Worm (Caenorhabditis elegans): ENCODE data around the gene dpy-27.
"Not testable (repeated sequence)": the region's sequence is repeated elsewhere in the genome, so short reads cannot be mapped to it uniquely, and the experiment has no call there.

dpy-27 gene

DNA sequence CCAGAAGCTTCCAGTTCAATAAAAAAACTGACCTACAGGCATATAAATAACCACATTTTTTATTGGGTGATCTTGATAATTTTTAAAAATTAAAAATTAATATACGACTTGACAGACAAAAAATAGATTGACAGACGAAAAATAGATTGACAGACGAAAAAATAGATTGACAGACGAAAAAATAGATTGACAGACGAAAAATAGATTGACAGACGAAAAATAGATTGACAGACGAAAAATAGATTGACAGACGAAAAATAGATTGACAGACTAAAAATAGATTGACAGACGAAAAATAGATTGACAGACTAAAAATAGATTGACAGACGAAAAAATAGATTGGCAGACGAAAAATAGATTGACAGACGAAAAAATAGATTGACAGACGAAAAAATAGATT, 49.1 kb downstream of the dpy-27 start:
- TF ChIP-seq ceh-45 (GFP tag; IDR thresholded peaks at IDR 0.05) (peak; percentile 66), unc-3 (GFP tag; conservative IDR thresholded peaks at IDR 0.05) (peak; percentile 87), sox-2 (GFP tag; IDR thresholded peaks at IDR 0.05) (peak; percentile 28; the same call in 1 of the 2 replicates)
- TF ChIP-seq unc-3 (tag; optimal IDR thresholded peaks at IDR 0.05), result not testable (repeated sequence)

DNA sequence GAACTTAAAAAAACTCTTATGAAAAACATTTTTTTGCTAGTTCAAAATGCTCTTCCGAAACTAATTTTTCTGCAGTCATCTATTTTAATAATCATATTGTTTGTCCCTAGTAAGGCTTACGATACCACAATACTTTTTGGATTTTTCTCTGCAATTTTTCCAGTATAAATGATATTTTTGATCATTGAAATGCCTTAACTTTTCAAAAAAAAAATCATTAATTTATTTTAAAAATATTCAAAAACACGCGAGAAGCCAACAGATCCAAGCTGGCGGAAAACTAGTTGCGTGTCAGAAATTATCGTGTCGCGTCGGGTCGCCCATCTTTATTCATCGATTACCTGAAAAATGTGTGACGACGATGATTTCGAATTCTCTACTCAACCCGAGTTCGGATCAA, 51.3 kb downstream of the dpy-27 start, which contains the start of gene gmeb-3:
TSS of gene gmeb-3 (plus strand) at position 301 of the 400 bp plus-strand sequence.
- TF ChIP-seq dmd-4 (tag; optimal IDR thresholded peaks at IDR 0.05; ENCODE audit: borderline replicate concordance) (no peak), ceh-9 (tag; optimal IDR thresholded peaks at IDR 0.05) (no peak), unc-55 (GFP tag; optimal IDR thresholded peaks at IDR 0.05) (no peak), gmeb-2 (tag; optimal IDR thresholded peaks at IDR 0.05) (no peak), pag-3 (tag; optimal IDR thresholded peaks at IDR 0.05; ENCODE audit: borderline replicate concordance) (no peak), sdc-2 (tag; optimal IDR thresholded peaks at IDR 0.05) (no peak), madf-2 (tag; optimal IDR thresholded peaks at IDR 0.05) (no peak), lin-11 (tag; optimal IDR thresholded peaks at IDR 0.05) (no peak), K09A11.1 (tag; optimal IDR thresholded peaks at IDR 0.05; ENCODE audit: insufficient read depth) (no peak), hlh-13 (GFP tag; optimal IDR thresholded peaks at IDR 0.05) (no peak), ceh-31 (tag; optimal IDR thresholded peaks at IDR 0.05) (no peak), unc-42 (tag; optimal IDR thresholded peaks at IDR 0.05) (no peak), eyg-1 (tag; optimal IDR thresholded peaks at IDR 0.05) (no peak), nhr-11 (tag; optimal IDR thresholded peaks at IDR 0.05) (no peak), ets-4 (tag; optimal IDR thresholded peaks at IDR 0.05) (no peak), fkh-6 (tag; optimal IDR thresholded peaks at IDR 0.05) (no peak), rnt-1 (tag; optimal IDR thresholded peaks at IDR 0.05) (no peak), syd-9 (tag; optimal IDR thresholded peaks at IDR 0.05) (no peak), ref-2 (tag; optimal IDR thresholded peaks at IDR 0.05) (no peak)

- TF ChIP-seq unc-55 (GFP tag; optimal IDR thresholded peaks at IDR 0.05) (no peak), C08G9.2 (tag; optimal IDR thresholded peaks at IDR 0.05) (no peak), ceh-14 (tag; optimal IDR thresholded peaks at IDR 0.05) (no peak), odd-2 (tag; optimal IDR thresholded peaks at IDR 0.05) (no peak), pros-1 (tag; optimal IDR thresholded peaks at IDR 0.05) (no peak), pax-1 (tag; optimal IDR thresholded peaks at IDR 0.05) (no peak), T23F11.4 (GFP tag; optimal IDR thresholded peaks at IDR 0.05) (no peak), sox-2 (GFP tag; IDR thresholded peaks at IDR 0.05) (no peak), pag-3 (tag; optimal IDR thresholded peaks at IDR 0.05; ENCODE audit: borderline replicate concordance) (no peak), pat-9 (tag; optimal IDR thresholded peaks at IDR 0.05) (no peak), fax-1 (tag; optimal IDR thresholded peaks at IDR 0.05) (no peak)
These were observed 54.0 kb downstream of the dpy-27 start, which contains the start of gene C44F1.1 for ce11 chrIII:3765460-3765859. Gene C44F1.1 (minus strand): TSS chrIII:3765560.

- TF ChIP-seq npax-4 (tag; optimal IDR thresholded peaks at IDR 0.05) (no peak), ceh-6 (GFP tag; optimal IDR thresholded peaks at IDR 0.05) (no peak), che-1 (tag; optimal IDR thresholded peaks at IDR 0.05) (no peak), ceh-45 (GFP tag; IDR thresholded peaks at IDR 0.05) (no peak), hlh-8 (tag; optimal IDR thresholded peaks at IDR 0.05) (no peak), T23F11.4 (GFP tag; optimal IDR thresholded peaks at IDR 0.05) (no peak), C38D4.7 (GFP tag; optimal IDR thresholded peaks at IDR 0.05) (no peak), tbx-7 (tag; optimal IDR thresholded peaks at IDR 0.05) (no peak), pros-1 (tag; optimal IDR thresholded peaks at IDR 0.05) (no peak), ceh-48 (tag; optimal IDR thresholded peaks at IDR 0.05) (no peak), ceh-22 (tag; optimal IDR thresholded peaks at IDR 0.05) (no peak), ceh-9 (tag; optimal IDR thresholded peaks at IDR 0.05) (no peak)
These were observed 54.9 kb downstream of the dpy-27 start for ce11 chrIII:3764584-3764983.
